Worm (Caenorhabditis elegans) whole organism, early embryonic: Measurements from ENCODE around the gene F27D9.7.

Experiments used
- B0310.2 ChIP-seq: sonication (generic microtip); optimal IDR thresholded peaks from 2 replicates; lab custom pipeline; 2016; ENCODE audit warnings: mild to moderate bottlenecking, missing genetic modification characterization, missing compliant biosample characterization
- F13C5.2 ChIP-seq: sonication (generic microtip); optimal IDR thresholded peaks from 2 replicates; lab custom pipeline; 2017; ENCODE audit warnings: mild to moderate bottlenecking, missing genetic modification characterization, inconsistent platforms, missing compliant biosample characterization
- aly-1 ChIP-seq: sonication (generic microtip); optimal IDR thresholded peaks from 2 replicates; lab custom pipeline; 2016; ENCODE audit warnings: missing genetic modification characterization, missing compliant biosample characterization
- ama-1 ChIP-seq: fragments of 150-350 bp; optimal IDR thresholded peaks from 2 replicates; lab custom pipeline; 2014
- ceh-13 ChIP-seq: fragments of 200-800 bp; sonication (Bioruptor generic); optimal IDR thresholded peaks from 2 replicates; lab custom pipeline; 2018; ENCODE audit warnings: mild to moderate bottlenecking, missing genetic modification characterization, missing compliant biosample characterization
- ceh-36 ChIP-seq: sonication (generic microtip); optimal IDR thresholded peaks from 2 replicates; lab custom pipeline; 2016; ENCODE audit warnings: missing genetic modification characterization, inconsistent platforms, missing compliant biosample characterization
- ets-7 ChIP-seq: sonication (generic microtip); optimal IDR thresholded peaks from 2 replicates; lab custom pipeline; 2016; ENCODE audit warnings: missing genotype, missing genetic modification characterization, missing compliant biosample characterization
- flt-1 ChIP-seq: fragments of 200-800 bp; sonication (Bioruptor generic); IDR thresholded peaks from 2 replicates; pipeline ENCODE4 v1.3.6; 2022; ENCODE audit warnings: missing genetic modification characterization, missing compliant biosample characterization
- hmbx-1 ChIP-seq: sonication (generic microtip); optimal IDR thresholded peaks from 2 replicates; lab custom pipeline; 2016; ENCODE audit warnings: mild to moderate bottlenecking, missing genetic modification characterization, missing compliant biosample characterization
- hmg-4 ChIP-seq: fragments of 200-800 bp; sonication (Bioruptor generic); optimal IDR thresholded peaks from 2 replicates; lab custom pipeline; 2018; ENCODE audit warnings: mild to moderate bottlenecking, missing genetic modification characterization, missing compliant biosample characterization
- hnd-1 ChIP-seq: sonication (generic microtip); optimal IDR thresholded peaks from 2 replicates; lab custom pipeline; 2016; ENCODE audit warnings: missing genetic modification characterization, missing compliant biosample characterization
- pes-1 ChIP-seq: fragments of 200-800 bp; sonication (Bioruptor generic); IDR thresholded peaks from 2 replicates; pipeline ENCODE4 v1.3.6; 2022; ENCODE audit warnings: missing genetic modification reagents, missing genetic modification characterization, missing compliant biosample characterization
- scrt-1 ChIP-seq: fragments of 200-800 bp; sonication (Bioruptor generic); IDR thresholded peaks from 2 replicates; pipeline ENCODE4 v1.3.6; 2022; ENCODE audit warnings: missing genetic modification characterization, missing compliant biosample characterization
- sea-1 ChIP-seq: fragments of 200-800 bp; sonication (Bioruptor generic); conservative IDR thresholded peaks from 2 replicates; pipeline ENCODE4 v1.3.6; 2022; ENCODE audit warnings: missing genetic modification characterization, missing compliant biosample characterization
- tbx-11 ChIP-seq: fragments of 200-800 bp; sonication (Bioruptor generic); IDR thresholded peaks from 2 replicates; pipeline ENCODE4 v1.3.6; 2022; ENCODE audit warnings: missing genetic modification characterization, missing compliant biosample characterization
- tbx-37 ChIP-seq: fragments of 200-800 bp; sonication (Bioruptor generic); conservative IDR thresholded peaks from 2 replicates; pipeline ENCODE4 v1.3.6; 2022; ENCODE audit warnings: missing genetic modification reagents, missing genetic modification characterization, missing compliant biosample characterization
- tra-4 ChIP-seq: sonication (generic microtip); optimal IDR thresholded peaks from 2 replicates; lab custom pipeline; 2017; ENCODE audit warnings: missing genetic modification characterization, missing compliant biosample characterization

F27D9.7 gene

DNA sequence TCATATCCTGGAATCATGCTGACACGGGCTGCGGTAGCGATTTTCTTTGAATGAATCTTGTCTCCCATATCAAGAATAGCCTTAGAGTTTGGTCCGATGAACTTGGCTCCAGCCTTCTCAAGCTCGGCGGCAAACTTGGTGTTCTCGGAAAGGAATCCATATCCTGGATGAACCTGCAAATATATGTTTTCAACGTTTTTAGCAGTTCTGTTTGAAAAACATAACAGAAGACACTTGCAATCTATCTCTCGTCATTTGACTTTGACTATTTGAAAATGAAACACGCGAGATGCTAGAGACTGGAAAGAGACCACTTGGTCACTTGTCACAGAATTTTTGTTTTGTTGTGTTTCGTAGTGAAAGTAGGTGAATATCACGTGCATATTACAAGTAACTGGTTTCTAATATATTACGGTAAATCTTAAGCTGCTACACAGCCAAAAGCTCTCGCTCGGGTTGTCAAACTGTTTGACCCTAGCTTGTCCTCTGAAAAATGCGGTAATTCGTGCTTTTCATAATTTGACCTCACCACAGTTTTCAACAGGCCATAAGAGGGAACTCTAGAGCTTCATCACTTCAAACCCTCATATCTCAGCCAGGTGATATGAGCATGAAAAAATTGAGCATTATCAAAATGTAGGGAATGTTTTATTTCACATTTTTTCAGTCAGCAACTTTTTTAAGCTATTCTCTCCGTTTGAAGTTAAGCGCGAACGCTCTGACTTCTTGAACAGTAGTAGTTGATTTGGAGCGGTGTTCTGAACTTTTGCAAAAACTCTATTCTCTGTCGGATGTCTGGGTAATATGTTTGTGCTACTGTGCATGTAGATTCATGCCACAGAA is 10.7 kb downstream of the F27D9.7 start:
- TF ChIP-seq tra-4 (tag; lab: Kevin White, UChicago) (no peak), tbx-37 (GFP tag; lab: Robert Waterston, UW) (no peak), hmg-4 (GFP tag; lab: Kevin White, UChicago) (no peak), ama-1 (lab: Kevin White, UChicago) (no peak), F13C5.2 (tag; lab: Kevin White, UChicago) (no peak), B0310.2 (tag; lab: Kevin White, UChicago) (no peak), ceh-13 (GFP tag; lab: Kevin White, UChicago) (no peak), flt-1 (GFP tag; lab: Robert Waterston, UW) (no peak), pes-1 (GFP tag; lab: Robert Waterston, UW) (no peak), scrt-1 (no peak), tbx-11 (GFP tag; lab: Robert Waterston, UW) (no peak), aly-1 (tag; lab: Kevin White, UChicago) (no peak), hmbx-1 (tag; lab: Kevin White, UChicago) (no peak), sea-1 (GFP tag; lab: Robert Waterston, UW) (no peak), hnd-1 (no peak), ceh-36 (tag; lab: Kevin White, UChicago) (no peak), ets-7 (tag; lab: Kevin White, UChicago) (no peak)

DNA sequence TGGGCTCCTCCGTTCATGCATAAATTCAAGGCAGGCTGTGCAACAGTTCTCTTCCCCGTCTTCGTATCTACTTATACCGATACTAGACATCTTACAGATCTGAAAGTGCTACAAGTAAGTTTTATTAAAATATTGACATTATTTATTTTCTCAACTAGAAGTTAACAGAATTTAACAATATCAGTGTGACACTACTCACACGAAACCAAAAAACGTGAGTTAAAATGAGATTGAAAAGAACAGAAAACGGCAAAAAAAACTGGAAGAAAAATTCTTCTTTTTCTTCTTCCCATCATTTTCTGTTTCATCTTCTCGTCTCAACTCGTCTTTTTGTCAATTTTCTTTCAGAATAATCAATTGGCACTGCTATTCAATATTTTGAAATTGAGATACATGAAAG is 13.7 kb downstream of the F27D9.7 start, which contains the start of gene F27D9.12:
Gene F27D9.12, minus strand, starts transcription at position 101 of the 400 bp plus-strand sequence.
- no peak for TF ChIP-seq hmg-4 (GFP tag; lab: Kevin White, UChicago)
- TF ChIP-seq ama-1 (lab: Kevin White, UChicago): no peak
- TF ChIP-seq sea-1 (GFP tag; lab: Robert Waterston, UW): no peak
- no peak for TF ChIP-seq ceh-13 (GFP tag; lab: Kevin White, UChicago)
- TF ChIP-seq ceh-36 (tag; lab: Kevin White, UChicago): no peak
- no peak for TF ChIP-seq pes-1 (GFP tag; lab: Robert Waterston, UW)
- no peak for TF ChIP-seq hmbx-1 (tag; lab: Kevin White, UChicago)
- TF ChIP-seq tbx-11 (GFP tag; lab: Robert Waterston, UW): no peak

DNA sequence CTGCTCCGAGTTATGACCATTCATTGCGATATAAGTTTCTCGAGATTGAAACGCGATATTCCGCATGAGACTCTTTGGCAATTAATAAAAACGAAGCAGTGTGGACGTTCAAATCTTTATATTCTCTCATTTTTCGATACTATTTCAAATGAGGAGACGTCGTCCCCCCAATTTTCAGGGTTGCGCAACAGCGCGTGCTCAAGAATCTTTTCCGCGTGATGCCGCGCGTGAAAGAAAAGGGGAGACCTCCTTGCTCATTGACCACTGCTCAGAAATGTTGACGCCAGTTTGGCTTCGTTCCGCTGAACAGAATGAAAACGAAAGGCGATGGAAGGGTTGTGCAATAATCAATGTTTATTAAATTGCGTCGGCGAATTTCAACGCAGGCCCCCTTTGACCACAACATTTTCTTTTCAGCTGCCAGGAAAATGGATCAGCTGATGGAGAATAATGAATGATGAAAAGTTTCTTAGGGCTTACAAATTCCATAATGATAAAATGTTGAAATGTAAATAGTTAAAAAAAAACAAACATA is 15.0 kb downstream of the F27D9.7 start:
- TF ChIP-seq hmg-4 (GFP tag; lab: Kevin White, UChicago) (peak; percentile 25), flt-1 (GFP tag; lab: Robert Waterston, UW) (no peak), scrt-1 (no peak), tbx-11 (GFP tag; lab: Robert Waterston, UW) (no peak), pes-1 (GFP tag; lab: Robert Waterston, UW) (no peak)

DNA sequence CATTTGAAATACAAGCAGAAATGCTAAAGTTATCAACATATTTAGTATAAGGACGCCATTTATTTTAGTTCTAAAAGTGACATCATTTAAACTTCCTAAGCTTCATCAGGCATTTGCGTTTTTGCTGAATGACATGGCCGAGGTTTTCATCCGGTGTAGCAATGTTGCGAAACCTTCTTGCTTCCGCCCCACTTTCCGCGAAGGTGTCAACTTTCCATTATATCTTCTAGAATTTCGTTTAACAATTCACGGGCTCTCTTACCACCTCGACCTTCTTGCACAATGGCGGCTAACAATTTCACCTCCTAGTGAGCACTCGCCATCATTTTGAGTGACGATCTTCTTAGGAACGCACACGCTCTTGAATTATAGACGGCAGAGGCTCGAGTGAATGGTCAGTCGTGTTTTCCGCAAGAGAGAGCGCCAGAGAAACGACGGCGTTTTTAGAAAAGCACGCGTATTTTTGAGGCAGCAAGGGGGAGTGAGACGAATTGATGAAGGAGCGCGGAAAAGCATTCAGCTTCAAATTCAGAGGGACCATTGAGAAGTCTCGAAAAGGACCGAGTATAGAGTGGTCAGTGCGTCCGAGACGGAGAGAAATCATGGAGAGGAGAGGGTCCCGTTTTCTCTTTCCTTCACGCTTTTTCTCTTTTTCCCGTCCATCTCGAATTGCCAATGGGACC is 16.7 kb downstream of the F27D9.7 start:
- TF ChIP-seq ceh-36 (tag; lab: Kevin White, UChicago): no peak
- no peak for TF ChIP-seq tra-4 (tag; lab: Kevin White, UChicago)
- TF ChIP-seq hmg-4 (GFP tag; lab: Kevin White, UChicago): peak; percentile 8
- no peak for TF ChIP-seq hmbx-1 (tag; lab: Kevin White, UChicago)
- TF ChIP-seq flt-1 (GFP tag; lab: Robert Waterston, UW): no peak

DNA sequence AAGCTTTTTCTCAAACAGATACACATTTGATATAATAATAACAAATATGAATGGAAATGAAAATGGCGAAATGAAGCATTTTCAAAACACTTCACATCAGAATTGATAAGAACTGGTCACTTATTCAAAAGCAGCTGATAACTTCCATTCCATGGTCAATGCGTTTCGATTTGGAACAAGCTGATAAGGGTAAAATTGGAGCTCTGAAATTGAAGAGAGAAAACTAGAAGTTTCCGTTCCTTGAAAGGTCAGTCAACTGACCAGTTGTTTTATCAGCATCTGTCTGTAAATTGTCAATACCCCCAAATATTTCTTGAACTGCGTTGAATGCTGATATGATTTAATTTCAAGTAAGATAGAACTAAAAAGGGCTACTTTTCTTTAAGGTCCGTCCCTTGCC is 18.2 kb downstream of the F27D9.7 start:
- TF ChIP-seq F13C5.2 (tag; lab: Kevin White, UChicago) (no peak), ceh-13 (GFP tag; lab: Kevin White, UChicago) (no peak), hnd-1 (no peak), ceh-36 (tag; lab: Kevin White, UChicago) (no peak), aly-1 (tag; lab: Kevin White, UChicago) (no peak), hmbx-1 (tag; lab: Kevin White, UChicago) (no peak), ama-1 (lab: Kevin White, UChicago) (no peak), tbx-11 (GFP tag; lab: Robert Waterston, UW) (no peak), ets-7 (tag; lab: Kevin White, UChicago) (no peak), tra-4 (tag; lab: Kevin White, UChicago) (no peak), tbx-37 (GFP tag; lab: Robert Waterston, UW) (no peak)

DNA sequence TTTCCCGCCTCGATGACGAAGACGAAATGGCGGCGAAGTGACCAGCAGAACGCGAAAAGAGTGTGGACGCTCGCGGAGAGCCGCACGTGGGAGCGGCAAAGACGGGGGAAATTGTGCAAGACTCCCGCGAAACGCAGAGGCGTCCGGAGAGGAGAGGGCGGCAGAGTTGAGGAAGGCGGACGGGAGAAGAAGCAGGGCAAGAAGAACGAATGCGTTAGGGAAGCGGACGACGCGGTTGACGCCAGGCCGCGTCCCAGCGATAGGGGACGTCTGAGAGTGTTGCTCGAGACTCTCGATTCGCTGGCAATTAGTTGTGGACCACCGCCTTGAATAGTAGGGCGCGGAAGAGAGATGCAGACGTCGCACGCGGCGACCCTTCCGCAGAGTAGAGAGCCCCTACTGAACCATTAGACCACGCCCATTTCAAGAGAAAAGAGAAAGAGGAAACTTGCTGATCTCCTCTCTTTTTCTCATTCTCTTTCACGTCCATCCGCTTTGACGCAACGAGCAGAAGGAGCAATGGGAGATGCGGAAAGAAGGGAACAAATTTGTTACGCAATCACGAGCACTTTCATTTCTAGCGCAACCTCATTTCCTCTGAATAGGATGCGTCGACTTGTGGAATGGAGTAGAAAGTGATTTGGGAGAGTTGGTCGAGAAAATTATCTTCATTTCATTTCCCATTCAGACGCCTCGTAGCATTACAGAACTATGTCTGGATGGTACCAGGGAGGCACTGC is 19.2 kb downstream of the F27D9.7 start:
- no peak for TF ChIP-seq F13C5.2 (tag; lab: Kevin White, UChicago)
- no peak for TF ChIP-seq ceh-36 (tag; lab: Kevin White, UChicago)
- TF ChIP-seq ama-1 (lab: Kevin White, UChicago): no peak
- TF ChIP-seq flt-1 (GFP tag; lab: Robert Waterston, UW): no peak
- no peak for TF ChIP-seq hnd-1
- TF ChIP-seq ets-7 (tag; lab: Kevin White, UChicago): no peak
- no peak for TF ChIP-seq tbx-11 (GFP tag; lab: Robert Waterston, UW)
- TF ChIP-seq ceh-13 (GFP tag; lab: Kevin White, UChicago): no peak
- TF ChIP-seq aly-1 (tag; lab: Kevin White, UChicago): peak; percentile 49
- 0 out of 2 replicates have a peak, but pooled peaks have one; percentile 15 for TF ChIP-seq tbx-37 (GFP tag; lab: Robert Waterston, UW)
- no peak for TF ChIP-seq tra-4 (tag; lab: Kevin White, UChicago)
- TF ChIP-seq pes-1 (GFP tag; lab: Robert Waterston, UW): no peak
- no peak for TF ChIP-seq scrt-1
- no peak for TF ChIP-seq B0310.2 (tag; lab: Kevin White, UChicago)
- no peak for TF ChIP-seq sea-1 (GFP tag; lab: Robert Waterston, UW)
- no peak for TF ChIP-seq hmbx-1 (tag; lab: Kevin White, UChicago)
- TF ChIP-seq hmg-4 (GFP tag; lab: Kevin White, UChicago): peak; percentile 64
